Worm (Caenorhabditis elegans): ENCODE measurements around the gene gmeb-3.

ce11 chrIII:3730475-3730874 is 37.8 kb upstream of the gmeb-3 start, which contains the start of gene F34D10.8:
- TF ChIP-seq elt-3 (tag; optimal IDR thresholded peaks at IDR 0.05) (no peak), lsy-2 (tag; optimal IDR thresholded peaks at IDR 0.05) (no peak), nhr-28 (tag; optimal IDR thresholded peaks at IDR 0.05) (no peak), M03D4.4 (tag; optimal IDR thresholded peaks at IDR 0.05) (no peak), ces-1 (GFP tag; optimal IDR thresholded peaks at IDR 0.05) (no peak), ztf-11 (tag; optimal IDR thresholded peaks at IDR 0.05) (no peak), unc-62 (GFP tag; optimal IDR thresholded peaks at IDR 0.05) (no peak), unc-39 (tag; optimal IDR thresholded peaks at IDR 0.05) (no peak), mab-5 (tag; optimal IDR thresholded peaks at IDR 0.05) (no peak), lin-13 (tag; optimal IDR thresholded peaks at IDR 0.05) (no peak), nhr-237 (tag; optimal IDR thresholded peaks at IDR 0.05) (no peak), snpc-4 (tag; optimal IDR thresholded peaks at IDR 0.05) (no peak)

All from whole organism, mixed stage, embryonic.